Worm (Caenorhabditis elegans): ENCODE measurements around the gene jmjd-1.1.

The jmjd-1.1 gene

ce11 chrII:11838353-11838752, 32.0 kb downstream of the jmjd-1.1 start (continued):
- no peak for TF ChIP-seq eor-1 (tag; optimal IDR thresholded peaks at IDR 0.05)
- TF ChIP-seq nhr-25 (tag; optimal IDR thresholded peaks at IDR 0.05), result peak; percentile 36
- TF ChIP-seq elt-1 (tag; optimal IDR thresholded peaks at IDR 0.05), result no peak
- no peak for TF ChIP-seq R02D3.7 (tag; optimal IDR thresholded peaks at IDR 0.05)
- TF ChIP-seq aly-2 (tag; optimal IDR thresholded peaks at IDR 0.05), result no peak

- peak; percentile 4 for TF ChIP-seq nhr-25 (tag; optimal IDR thresholded peaks at IDR 0.05)
- TF ChIP-seq unc-39 (tag; optimal IDR thresholded peaks at IDR 0.05), result no peak
- no peak for TF ChIP-seq nhr-76 (tag; optimal IDR thresholded peaks at IDR 0.05)
- TF ChIP-seq nhr-43 (tag; optimal IDR thresholded peaks at IDR 0.05; ENCODE audit: poor library complexity, severe bottlenecking), result peak; percentile 17
These were observed 32.8 kb downstream of the jmjd-1.1 start for ce11 chrII:11839116-11839515.

- peak; percentile 29 for TF ChIP-seq nhr-43 (tag; optimal IDR thresholded peaks at IDR 0.05; ENCODE audit: poor library complexity, severe bottlenecking)
- peak; percentile 67 for TF ChIP-seq snpc-4 (tag; optimal IDR thresholded peaks at IDR 0.05)
- no peak for TF ChIP-seq jun-1 (tag; optimal IDR thresholded peaks at IDR 0.05)
- no peak for TF ChIP-seq eor-1 (tag; optimal IDR thresholded peaks at IDR 0.05)
- TF ChIP-seq unc-39 (tag; optimal IDR thresholded peaks at IDR 0.05), result no peak
- TF ChIP-seq nhr-25 (tag; optimal IDR thresholded peaks at IDR 0.05), result peak; percentile 40
- no peak for TF ChIP-seq lin-39 (tag; optimal IDR thresholded peaks at IDR 0.05)
- TF ChIP-seq nhr-23 (tag; optimal IDR thresholded peaks at IDR 0.05), result peak; percentile 26
These were observed 35.3 kb downstream of the jmjd-1.1 start for ce11 chrII:11841653-11842052.

ce11 chrII:11842317-11842716, 36.0 kb downstream of the jmjd-1.1 start, which contains the start of gene T27D12.1:
TSS of gene T27D12.1 (plus strand) at chrII:11842617.
- TF ChIP-seq lin-15B (tag; optimal IDR thresholded peaks at IDR 0.05), result no peak
- TF ChIP-seq nhr-43 (tag; optimal IDR thresholded peaks at IDR 0.05; ENCODE audit: poor library complexity, severe bottlenecking), result peak; percentile 9

ce11 chrII:11842766-11843165, 36.4 kb downstream of the jmjd-1.1 start:
- TF ChIP-seq ama-1 (optimal IDR thresholded peaks at IDR 0.05), result peak; percentile 33
- no peak for TF ChIP-seq ZK546.5 (tag; optimal IDR thresholded peaks at IDR 0.05)
- no peak for TF ChIP-seq nhr-76 (tag; optimal IDR thresholded peaks at IDR 0.05)
- TF ChIP-seq egl-27 (tag; optimal IDR thresholded peaks at IDR 0.05), result no peak

ce11 chrII:11843441-11843840, 37.1 kb downstream of the jmjd-1.1 start:
- TF ChIP-seq nhr-67 (tag; optimal IDR thresholded peaks at IDR 0.05) (no peak), ama-1 (optimal IDR thresholded peaks at IDR 0.05) (peak; percentile 21), nhr-23 (tag; optimal IDR thresholded peaks at IDR 0.05) (peak; percentile 48), nhr-25 (tag; optimal IDR thresholded peaks at IDR 0.05) (peak; percentile 12), elt-3 (tag; optimal IDR thresholded peaks at IDR 0.05) (peak in 1 of 3 experiments; percentile 24), nhr-11 (tag; optimal IDR thresholded peaks at IDR 0.05) (no peak), pha-4 (tag; optimal IDR thresholded peaks at IDR 0.05) (no peak), hmg-11 (tag; optimal IDR thresholded peaks at IDR 0.05) (no peak)

- TF ChIP-seq ama-1 (optimal IDR thresholded peaks at IDR 0.05) (peak; percentile 93), pha-4 (tag; optimal IDR thresholded peaks at IDR 0.05) (no peak), ztf-11 (tag; optimal IDR thresholded peaks at IDR 0.05) (no peak), nhr-43 (tag; optimal IDR thresholded peaks at IDR 0.05; ENCODE audit: poor library complexity, severe bottlenecking) (peak; percentile 5)
These were observed 37.7 kb downstream of the jmjd-1.1 start for ce11 chrII:11844072-11844471.

ce11 chrII:11844984-11845383, 38.6 kb downstream of the jmjd-1.1 start:
- TF ChIP-seq nhr-43 (tag; optimal IDR thresholded peaks at IDR 0.05; ENCODE audit: poor library complexity, severe bottlenecking), result no peak
- TF ChIP-seq skn-1 (tag; optimal IDR thresholded peaks at IDR 0.05), result no peak
- TF ChIP-seq ceh-9 (tag; optimal IDR thresholded peaks at IDR 0.05), result no peak
- no peak for TF ChIP-seq tbx-2 (tag; optimal IDR thresholded peaks at IDR 0.05)
- no peak for TF ChIP-seq ama-1 (optimal IDR thresholded peaks at IDR 0.05)
- TF ChIP-seq nfya-1 (tag; optimal IDR thresholded peaks at IDR 0.05; ENCODE audit: insufficient read depth), result no peak
- TF ChIP-seq nhr-237 (tag; optimal IDR thresholded peaks at IDR 0.05), result no peak
- no peak for TF ChIP-seq fkh-10 (GFP tag; optimal IDR thresholded peaks at IDR 0.05)
- no peak for TF ChIP-seq ceh-28 (tag; optimal IDR thresholded peaks at IDR 0.05)
- no peak for TF ChIP-seq pqm-1 (tag; optimal IDR thresholded peaks at IDR 0.05)
- TF ChIP-seq zag-1 (tag; optimal IDR thresholded peaks at IDR 0.05), result no peak
- TF ChIP-seq fos-1 (tag; optimal IDR thresholded peaks at IDR 0.05), result no peak
- no peak for TF ChIP-seq elt-2 (tag; optimal IDR thresholded peaks at IDR 0.05)

Data from whole organism, L3 larva.